Worm (Caenorhabditis elegans) whole organism, late embryonic: ENCODE data around the gene F21C10.19.

Experiments used
- C38D4.7 ChIP-seq: fragments of 200-800 bp; sonication (Bioruptor generic); optimal IDR thresholded peaks from 2 replicates; lab custom pipeline; 2018; ENCODE audit warnings: mild to moderate bottlenecking, missing genetic modification characterization, moderate library complexity, missing compliant biosample characterization
- K02D7.2 ChIP-seq: sonication (generic microtip); optimal IDR thresholded peaks from 2 replicates; lab custom pipeline; 2017; ENCODE audit warnings: mild to moderate bottlenecking, missing genetic modification characterization, missing compliant biosample characterization
- K09A11.1 ChIP-seq: sonication (generic microtip); optimal IDR thresholded peaks from 2 replicates; lab custom pipeline; 2017; ENCODE audit warnings: antibody characterized with exemption, mild to moderate bottlenecking, missing genetic modification characterization, missing compliant biosample characterization; ENCODE audit not compliant: insufficient read depth
- Y22D7AL.16 ChIP-seq: sonication (generic microtip); optimal IDR thresholded peaks from 2 replicates; lab custom pipeline; 2016; ENCODE audit warnings: missing genetic modification characterization, missing compliant biosample characterization
- ahr-1 ChIP-seq: sonication (generic microtip); optimal IDR thresholded peaks from 2 replicates; lab custom pipeline; 2016; ENCODE audit warnings: missing genetic modification characterization, missing compliant biosample characterization
- ceh-14 ChIP-seq: sonication (generic microtip); optimal IDR thresholded peaks from 2 replicates; lab custom pipeline; 2016; ENCODE audit warnings: missing genotype, missing genetic modification characterization, missing compliant biosample characterization
- ceh-19 ChIP-seq: fragments of 200-800 bp; sonication (Bioruptor generic); optimal IDR thresholded peaks from 2 replicates; lab custom pipeline; 2018; ENCODE audit warnings: mild to moderate bottlenecking, missing genetic modification characterization, missing compliant biosample characterization
- ceh-2 ChIP-seq: sonication (generic microtip); optimal IDR thresholded peaks from 2 replicates; lab custom pipeline; 2016; ENCODE audit warnings: missing genotype, missing genetic modification characterization, missing compliant biosample characterization
- ceh-30 ChIP-seq: fragments of 150-350 bp; optimal IDR thresholded peaks from 2 replicates; lab custom pipeline; 2014; ENCODE audit warnings: missing biosample characterization, missing genetic modification characterization
- ceh-34 ChIP-seq: sonication (generic microtip); optimal IDR thresholded peaks from 2 replicates; lab custom pipeline; 2016; ENCODE audit warnings: mild to moderate bottlenecking, missing genetic modification characterization, missing compliant biosample characterization
- ceh-48 ChIP-seq: sonication (generic microtip); optimal IDR thresholded peaks from 2 replicates; lab custom pipeline; 2016; ENCODE audit warnings: missing genetic modification characterization, inconsistent platforms, missing compliant biosample characterization
- ceh-6 ChIP-seq: fragments of 200-800 bp; sonication (Bioruptor generic); optimal IDR thresholded peaks from 2 replicates; lab custom pipeline; 2018; ENCODE audit warnings: mild to moderate bottlenecking, missing genetic modification characterization, missing compliant biosample characterization
- ceh-9 ChIP-seq: sonication (generic microtip); optimal IDR thresholded peaks from 2 replicates; lab custom pipeline; 2016; ENCODE audit warnings: mild to moderate bottlenecking, missing genetic modification characterization, inconsistent platforms, missing compliant biosample characterization
- che-1 ChIP-seq: sonication (generic microtip); optimal IDR thresholded peaks from 2 replicates; lab custom pipeline; 2016; ENCODE audit warnings: mild to moderate bottlenecking, missing genetic modification characterization, missing compliant biosample characterization
- dmd-4 ChIP-seq: sonication (generic microtip); optimal IDR thresholded peaks from 2 replicates; lab custom pipeline; 2016; ENCODE audit warnings: borderline replicate concordance, missing genetic modification characterization, missing compliant biosample characterization
- dve-1 ChIP-seq: sonication (generic microtip); optimal IDR thresholded peaks from 2 replicates; lab custom pipeline; 2017; ENCODE audit warnings: antibody characterized with exemption, mild to moderate bottlenecking, missing genetic modification characterization, missing compliant biosample characterization
- elt-2 ChIP-seq: sonication (generic microtip); optimal IDR thresholded peaks from 2 replicates; lab custom pipeline; 2016; ENCODE audit warnings: missing genetic modification reagents, missing genetic modification characterization, missing compliant biosample characterization
- eyg-1 ChIP-seq: sonication (generic microtip); optimal IDR thresholded peaks from 2 replicates; lab custom pipeline; 2016; ENCODE audit warnings: missing genotype, missing genetic modification characterization, missing compliant biosample characterization
- fkh-10 ChIP-seq: fragments of 150-350 bp; optimal IDR thresholded peaks from 2 replicates; lab custom pipeline; 2014; ENCODE audit warnings: missing biosample characterization, missing genetic modification reagents, missing genetic modification characterization
- fkh-6 ChIP-seq: sonication (generic microtip); optimal IDR thresholded peaks from 2 replicates; lab custom pipeline; 2016; ENCODE audit warnings: missing genetic modification characterization, missing compliant biosample characterization
- gmeb-2 ChIP-seq: sonication (generic microtip); optimal IDR thresholded peaks from 2 replicates; lab custom pipeline; 2016; ENCODE audit warnings: missing genetic modification characterization, inconsistent platforms, missing compliant biosample characterization
- hlh-15 ChIP-seq: sonication (generic microtip); optimal IDR thresholded peaks from 2 replicates; lab custom pipeline; 2016; ENCODE audit warnings: missing genetic modification characterization, missing compliant biosample characterization
- hlh-30 ChIP-seq: sonication (generic microtip); optimal IDR thresholded peaks from 2 replicates; lab custom pipeline; 2017; ENCODE audit warnings: antibody characterized with exemption, missing genetic modification characterization, missing compliant biosample characterization; ENCODE audit not compliant: insufficient read depth
- madf-2 ChIP-seq: sonication (generic microtip); optimal IDR thresholded peaks from 2 replicates; lab custom pipeline; 2017; ENCODE audit warnings: missing genetic modification characterization, missing compliant biosample characterization
- mec-3 ChIP-seq: sonication (generic microtip); optimal IDR thresholded peaks from 2 replicates; lab custom pipeline; 2016; ENCODE audit warnings: borderline replicate concordance, missing genetic modification characterization, missing compliant biosample characterization
- nhr-11 ChIP-seq: fragments of 150-350 bp; optimal IDR thresholded peaks from 2 replicates; lab custom pipeline; 2014; ENCODE audit warnings: missing biosample characterization, missing genetic modification characterization
- nhr-232 ChIP-seq: sonication (generic microtip); optimal IDR thresholded peaks from 2 replicates; lab custom pipeline; 2016; ENCODE audit warnings: missing genetic modification characterization, missing compliant biosample characterization
- npax-4 ChIP-seq: sonication (generic microtip); optimal IDR thresholded peaks from 2 replicates; lab custom pipeline; 2016; ENCODE audit warnings: missing genetic modification characterization, missing compliant biosample characterization
- odd-2 ChIP-seq: sonication (generic microtip); optimal IDR thresholded peaks from 2 replicates; lab custom pipeline; 2017; ENCODE audit warnings: antibody characterized with exemption, mild to moderate bottlenecking, missing genetic modification characterization, missing compliant biosample characterization
- pag-3 ChIP-seq: sonication (generic microtip); optimal IDR thresholded peaks from 2 replicates; lab custom pipeline; 2016; ENCODE audit warnings: missing compliant biosample characterization, missing genetic modification characterization, borderline replicate concordance
- pat-9 ChIP-seq: fragments of 200-800 bp; sonication (Bioruptor generic); optimal IDR thresholded peaks from 2 replicates; lab custom pipeline; 2018; ENCODE audit warnings: mild to moderate bottlenecking, missing genetic modification characterization, moderate library complexity, missing compliant biosample characterization
- pax-1 ChIP-seq: fragments of 150-350 bp; optimal IDR thresholded peaks from 2 replicates; lab custom pipeline; 2014; ENCODE audit warnings: missing biosample characterization, missing genetic modification characterization
- pha-4 ChIP-seq: fragments of 150-350 bp; optimal IDR thresholded peaks from 2 replicates; lab custom pipeline; 2018; ENCODE audit warnings: missing biosample characterization, missing genetic modification reagents, missing genetic modification characterization
- pros-1 ChIP-seq: fragments of 150-350 bp; optimal IDR thresholded peaks from 2 replicates; lab custom pipeline; 2014; ENCODE audit warnings: missing biosample characterization, missing genetic modification reagents, missing genetic modification characterization
- sdc-2 ChIP-seq: sonication (generic microtip); optimal IDR thresholded peaks from 2 replicates; lab custom pipeline; 2016; ENCODE audit warnings: missing genotype, missing genetic modification characterization, missing compliant biosample characterization
- sox-2 ChIP-seq: fragments of 200-800 bp; sonication (Bioruptor generic); IDR thresholded peaks from 2 replicates; pipeline ENCODE4 v1.3.6; 2022; ENCODE audit warnings: missing genetic modification reagents, missing genetic modification characterization, missing compliant biosample characterization
- sox-4 ChIP-seq: sonication (generic microtip); optimal IDR thresholded peaks from 2 replicates; lab custom pipeline; 2017; ENCODE audit warnings: mild to moderate bottlenecking, missing genetic modification characterization, inconsistent platforms, missing compliant biosample characterization
- syd-9 ChIP-seq: sonication (generic microtip); optimal IDR thresholded peaks from 2 replicates; lab custom pipeline; 2016; ENCODE audit warnings: mild to moderate bottlenecking, missing genetic modification characterization, moderate library complexity, missing compliant biosample characterization
- tbx-2 ChIP-seq: sonication (generic microtip); optimal IDR thresholded peaks from 2 replicates; lab custom pipeline; 2016; ENCODE audit warnings: missing genetic modification characterization, missing compliant biosample characterization
- tbx-7 ChIP-seq: sonication (generic microtip); optimal IDR thresholded peaks from 2 replicates; lab custom pipeline; 2016; ENCODE audit warnings: missing genotype, missing genetic modification characterization, missing compliant biosample characterization
- ttx-3 ChIP-seq: sonication (generic microtip); optimal IDR thresholded peaks from 2 replicates; lab custom pipeline; 2016; ENCODE audit warnings: missing genetic modification reagents, missing genetic modification characterization, missing compliant biosample characterization
- unc-3 ChIP-seq, 2 experiments: fragments of 200-800 bp in 1 of 2; sonication (Bioruptor generic) in 1 of 2; sonication (generic microtip) in 1 of 2; conservative IDR thresholded peaks in 1 of 2; optimal IDR thresholded peaks in 1 of 2; 2 replicates each; pipeline versions ENCODE4 v1.3.6 to Lab custom; 2016 to 2022; ENCODE audit warnings: missing compliant biosample characterization in 2 of 2, missing genetic modification characterization in 2 of 2, missing genetic modification reagents in 1 of 2
- unc-55 ChIP-seq: sonication (generic microtip); optimal IDR thresholded peaks from 2 replicates; lab custom pipeline; 2017; ENCODE audit warnings: missing biosample characterization, missing genetic modification reagents, missing genetic modification characterization
- unc-86 ChIP-seq: sonication (generic microtip); optimal IDR thresholded peaks from 2 replicates; lab custom pipeline; 2016; ENCODE audit warnings: missing genetic modification characterization, missing compliant biosample characterization
- zip-5 ChIP-seq: sonication (generic microtip); optimal IDR thresholded peaks from 2 replicates; lab custom pipeline; 2016; ENCODE audit warnings: missing genetic modification characterization, missing compliant biosample characterization

The F21C10.19 gene

ce11 chrV:9172989-9173388 is 42.1 kb downstream of the F21C10.19 start, which contains the start of gene gad-3:
gad-3 (minus strand) TSS chrV:9173005.
- TF ChIP-seq ceh-30 (no peak), fkh-6 (no peak), pax-1 (tag; lab: Kevin White, UChicago) (no peak), ceh-48 (tag; lab: Kevin White, UChicago) (no peak), gmeb-2 (tag; lab: Kevin White, UChicago) (no peak), npax-4 (tag; lab: Kevin White, UChicago) (no peak), pros-1 (no peak), sdc-2 (tag; lab: Kevin White, UChicago) (no peak), syd-9 (tag; lab: Kevin White, UChicago) (no peak), nhr-11 (tag; lab: Kevin White, UChicago) (no peak), ttx-3 (tag; lab: Kevin White, UChicago) (no peak), fkh-10 (GFP tag; lab: Kevin White, UChicago) (no peak), unc-86 (tag; lab: Kevin White, UChicago) (no peak), hlh-30 (tag; lab: Kevin White, UChicago) (no peak), nhr-232 (tag; lab: Kevin White, UChicago) (no peak), K02D7.2 (tag; lab: Kevin White, UChicago) (no peak)

ce11 chrV:9173789-9174188 is 42.9 kb downstream of the F21C10.19 start, which contains the start of gene pqn-16:
pqn-16 (plus strand) TSS chrV:9174089.
- TF ChIP-seq pag-3 (tag; lab: Kevin White, UChicago) (no peak), unc-3 (GFP tag; conservative IDR thresholded peaks at IDR 0.05; lab: Robert Waterston, UW) (no peak), unc-3 (tag; optimal IDR thresholded peaks at IDR 0.05; lab: Kevin White, UChicago) (no peak), hlh-15 (tag; lab: Kevin White, UChicago) (no peak), mec-3 (no peak), tbx-7 (tag; lab: Kevin White, UChicago) (no peak), npax-4 (tag; lab: Kevin White, UChicago) (no peak)

ce11 chrV:9175218-9175837 is 44.5 kb downstream of the F21C10.19 start, which contains the start of gene spas-1:
spas-1 (plus strand) TSS chrV:9175789.
- TF ChIP-seq odd-2 (tag; lab: Kevin White, UChicago) (no peak), gmeb-2 (tag; lab: Kevin White, UChicago) (peak; percentile 35), eyg-1 (tag; lab: Kevin White, UChicago) (peak; percentile 13), dve-1 (tag; lab: Kevin White, UChicago) (peak; percentile 51), elt-2 (peak; percentile 79), unc-3 (GFP tag; conservative IDR thresholded peaks at IDR 0.05; lab: Robert Waterston, UW) (no peak), unc-3 (tag; optimal IDR thresholded peaks at IDR 0.05; lab: Kevin White, UChicago) (peak; percentile 52), syd-9 (tag; lab: Kevin White, UChicago) (peak; percentile 52), ceh-6 (peak; percentile 7), ahr-1 (tag; lab: Kevin White, UChicago) (no peak), ceh-9 (tag; lab: Kevin White, UChicago) (no peak), zip-5 (tag; lab: Kevin White, UChicago) (peak; percentile 7), npax-4 (tag; lab: Kevin White, UChicago) (peak; percentile 10), unc-86 (tag; lab: Kevin White, UChicago) (no peak), madf-2 (tag; lab: Kevin White, UChicago) (peak; percentile 8), dmd-4 (no peak), pha-4 (tag; lab: Kevin White, UChicago) (no peak), che-1 (peak; percentile 29), fkh-6 (peak; percentile 42), unc-55 (GFP tag; lab: Kevin White, UChicago) (no peak), tbx-2 (tag; lab: Kevin White, UChicago) (peak; percentile 75), Y22D7AL.16 (tag; lab: Kevin White, UChicago) (no peak), C38D4.7 (GFP tag; lab: Kevin White, UChicago) (peak; percentile 18), ceh-34 (tag; lab: Kevin White, UChicago) (peak; percentile 82), sdc-2 (tag; lab: Kevin White, UChicago) (peak; percentile 41), sox-2 (GFP tag; lab: Robert Waterston, UW) (no peak; the same call in 1 of the 2 replicates), sox-4 (tag; lab: Kevin White, UChicago) (peak; percentile 40), ceh-19 (peak; percentile 53), pat-9 (tag; lab: Kevin White, UChicago) (peak; percentile 60), fkh-10 (GFP tag; lab: Kevin White, UChicago) (no peak), ceh-2 (tag; lab: Kevin White, UChicago) (peak; percentile 34), K09A11.1 (peak; percentile 34), ceh-14 (peak; percentile 55)
